Worm (Caenorhabditis elegans): ENCODE measurements around the gene B0281.3.

B0281.3 gene

DNA sequence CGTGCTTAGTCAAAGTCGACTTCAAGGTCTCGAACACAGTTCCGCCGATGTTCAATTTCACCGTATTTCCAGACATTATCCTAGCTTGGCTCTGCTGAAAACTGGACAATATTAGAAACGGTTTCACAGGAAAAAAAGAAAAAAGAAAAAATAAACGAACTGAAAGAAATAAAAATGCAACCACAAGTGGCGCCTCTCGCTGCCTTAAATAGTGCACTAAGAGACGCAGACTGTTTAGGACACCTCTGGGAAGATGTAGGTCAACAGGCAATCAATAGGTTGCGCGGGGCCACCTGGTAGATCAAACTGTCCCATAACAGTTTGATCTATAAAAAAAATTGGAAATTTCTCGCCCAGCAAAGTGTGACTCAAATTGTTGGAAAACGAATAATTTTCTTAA lies 8.1 kb upstream of the B0281.3 start, which contains the start of gene B0281.4:
Gene B0281.4, minus strand, starts transcription at position 101 of the 400 bp plus-strand sequence.
- TF ChIP-seq pag-3 (tag; optimal IDR thresholded peaks at IDR 0.05; ENCODE audit: borderline replicate concordance), result no peak
- no peak for TF ChIP-seq ceh-2 (tag; optimal IDR thresholded peaks at IDR 0.05)
- no peak for TF ChIP-seq ets-4 (tag; optimal IDR thresholded peaks at IDR 0.05)
- TF ChIP-seq che-1 (tag; optimal IDR thresholded peaks at IDR 0.05), result no peak
- TF ChIP-seq sox-4 (tag; optimal IDR thresholded peaks at IDR 0.05), result no peak
- no peak for TF ChIP-seq tbx-7 (tag; optimal IDR thresholded peaks at IDR 0.05)
- TF ChIP-seq madf-2 (tag; optimal IDR thresholded peaks at IDR 0.05), result no peak
- TF ChIP-seq fkh-10 (GFP tag; optimal IDR thresholded peaks at IDR 0.05), result no peak
- no peak for TF ChIP-seq dmd-4 (tag; optimal IDR thresholded peaks at IDR 0.05; ENCODE audit: borderline replicate concordance)
- TF ChIP-seq C38D4.7 (GFP tag; optimal IDR thresholded peaks at IDR 0.05), result no peak
- no peak for TF ChIP-seq K02D7.2 (tag; optimal IDR thresholded peaks at IDR 0.05)
- TF ChIP-seq ceh-24 (tag; optimal IDR thresholded peaks at IDR 0.05), result no peak

DNA sequence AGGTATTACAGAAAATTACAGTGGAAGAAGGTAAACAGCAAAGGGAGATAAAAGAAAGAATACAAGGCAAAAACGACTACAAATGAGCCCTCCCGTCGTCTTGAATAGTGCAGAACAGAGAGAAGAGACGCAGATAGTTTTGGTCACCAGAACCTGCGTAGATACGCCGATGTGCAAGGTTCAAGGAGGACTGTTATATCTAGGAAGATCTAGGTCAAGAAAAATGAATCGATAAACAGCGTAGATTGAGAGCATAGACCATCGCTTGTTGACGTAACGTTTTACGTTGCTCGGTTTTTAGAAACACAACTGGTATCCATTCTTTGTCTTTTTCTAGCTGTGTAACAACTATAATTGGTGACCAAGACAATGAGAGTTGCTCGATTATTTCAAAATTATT lies 6.0 kb upstream of the B0281.3 start, which contains the start of gene B0281.5:
Gene B0281.5, minus strand, starts transcription at position 101 of the 400 bp plus-strand sequence.
- TF ChIP-seq hlh-8 (tag; optimal IDR thresholded peaks at IDR 0.05), result no peak
- no peak for TF ChIP-seq dve-1 (tag; optimal IDR thresholded peaks at IDR 0.05)
- no peak for TF ChIP-seq odd-2 (tag; optimal IDR thresholded peaks at IDR 0.05)
- TF ChIP-seq pha-2 (tag; optimal IDR thresholded peaks at IDR 0.05), result no peak
- TF ChIP-seq ceh-45 (GFP tag; IDR thresholded peaks at IDR 0.05), result no peak
- TF ChIP-seq Y22D7AL.16 (tag; optimal IDR thresholded peaks at IDR 0.05), result no peak
- no peak for TF ChIP-seq hlh-6 (tag; optimal IDR thresholded peaks at IDR 0.05)
- TF ChIP-seq tbx-2 (tag; optimal IDR thresholded peaks at IDR 0.05), result no peak
- no peak for TF ChIP-seq hlh-30 (tag; optimal IDR thresholded peaks at IDR 0.05; ENCODE audit: insufficient read depth)
- no peak for TF ChIP-seq zip-5 (tag; optimal IDR thresholded peaks at IDR 0.05)
- TF ChIP-seq elt-4 (tag; optimal IDR thresholded peaks at IDR 0.05), result no peak

DNA sequence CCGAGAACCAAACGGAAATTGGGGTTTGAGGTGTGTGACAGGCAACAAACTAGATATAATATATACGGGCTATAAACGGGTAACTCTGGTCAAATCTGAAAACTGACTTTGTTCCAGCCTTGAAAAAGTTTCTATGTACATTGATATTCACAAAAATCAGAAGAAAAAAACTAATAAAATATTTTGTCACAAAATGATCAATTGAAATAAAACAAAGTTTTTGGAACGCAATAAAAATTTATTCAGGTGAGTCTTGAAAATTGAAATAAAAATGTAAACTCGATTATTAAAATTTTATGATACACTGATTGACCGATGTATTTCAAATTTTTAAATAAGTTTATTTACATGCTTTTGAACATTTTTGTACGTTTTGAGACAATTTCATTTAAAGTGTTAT lies 4.5 kb upstream of the B0281.3 start, which contains the start of gene B0281.6:
Gene B0281.6, minus strand, starts transcription at position 101 of the 400 bp plus-strand sequence.
- TF ChIP-seq pha-2 (tag; optimal IDR thresholded peaks at IDR 0.05) (no peak), ceh-24 (tag; optimal IDR thresholded peaks at IDR 0.05) (no peak)

DNA sequence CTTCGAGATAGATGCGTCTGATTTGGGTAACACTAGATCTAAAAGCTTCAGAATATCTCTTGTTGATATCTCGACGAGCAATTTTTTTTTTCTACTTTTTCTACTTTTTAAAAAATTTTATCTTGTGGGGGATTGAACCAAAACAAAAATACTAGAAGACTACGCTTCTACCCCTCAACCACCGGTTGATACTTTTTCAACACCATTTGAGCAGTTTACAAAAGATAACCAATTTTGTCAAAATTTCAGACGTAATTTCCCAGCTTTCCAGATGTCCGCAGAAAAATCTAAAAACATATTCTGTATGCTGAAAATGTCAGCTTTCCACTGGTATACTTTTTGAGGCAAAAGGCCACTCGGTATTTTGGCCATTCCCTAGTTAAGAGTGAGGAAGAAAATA lies 2.3 kb upstream of the B0281.3 start:
- TF ChIP-seq nfya-1 (tag; optimal IDR thresholded peaks at IDR 0.05), result no peak
- no peak for TF ChIP-seq ref-2 (tag; optimal IDR thresholded peaks at IDR 0.05)
- no peak for TF ChIP-seq ceh-19 (GFP tag; optimal IDR thresholded peaks at IDR 0.05)
- no peak for TF ChIP-seq ceh-48 (tag; optimal IDR thresholded peaks at IDR 0.05)
- no peak for TF ChIP-seq hlh-15 (tag; optimal IDR thresholded peaks at IDR 0.05)
- no peak for TF ChIP-seq gmeb-2 (tag; optimal IDR thresholded peaks at IDR 0.05)
- no peak for TF ChIP-seq pha-4 (tag; optimal IDR thresholded peaks at IDR 0.05)
- no peak for TF ChIP-seq sdc-2 (tag; optimal IDR thresholded peaks at IDR 0.05)
- no peak for TF ChIP-seq lin-11 (tag; optimal IDR thresholded peaks at IDR 0.05)
- TF ChIP-seq pha-2 (tag; optimal IDR thresholded peaks at IDR 0.05), result no peak
- no peak for TF ChIP-seq hlh-6 (tag; optimal IDR thresholded peaks at IDR 0.05)
- TF ChIP-seq eyg-1 (tag; optimal IDR thresholded peaks at IDR 0.05), result no peak
- TF ChIP-seq dmd-4 (tag; optimal IDR thresholded peaks at IDR 0.05; ENCODE audit: borderline replicate concordance), result no peak
- no peak for TF ChIP-seq tbx-2 (tag; optimal IDR thresholded peaks at IDR 0.05)
- TF ChIP-seq zip-5 (tag; optimal IDR thresholded peaks at IDR 0.05), result no peak
- TF ChIP-seq ahr-1 (tag; optimal IDR thresholded peaks at IDR 0.05), result no peak
- TF ChIP-seq unc-86 (tag; optimal IDR thresholded peaks at IDR 0.05), result no peak
- TF ChIP-seq pqm-1 (tag; optimal IDR thresholded peaks at IDR 0.05), result no peak
- TF ChIP-seq ceh-22 (tag; optimal IDR thresholded peaks at IDR 0.05), result no peak

All from whole organism, late embryonic.